Worm (Caenorhabditis elegans) whole organism, young adult: Measurements from ENCODE around the gene uncp-18.

ENCODE experiments used
- B0035.1 ChIP-seq: sonication (generic microtip); optimal IDR thresholded peaks from 2 replicates; lab custom pipeline; 2016; ENCODE audit warnings: missing genetic modification characterization, mild to moderate bottlenecking, missing compliant biosample characterization, missing genotype, missing genetic modification reagents
- B0336.3 ChIP-seq: fragments of 200-800 bp; sonication (Bioruptor generic); IDR thresholded peaks from 2 replicates; pipeline ENCODE4 v1.3.6; 2022; ENCODE audit warnings: missing genetic modification characterization, missing compliant biosample characterization
- C06A6.2 ChIP-seq: fragments of 200-800 bp; sonication (Bioruptor generic); conservative IDR thresholded peaks from 2 replicates; pipeline ENCODE4 v1.3.6; 2022; ENCODE audit warnings: missing genetic modification characterization, missing compliant biosample characterization
- C17E4.6 ChIP-seq: fragments of 200-800 bp; sonication (Bioruptor generic); IDR thresholded peaks from 2 replicates; pipeline ENCODE4 v1.3.6; 2022; ENCODE audit warnings: missing genetic modification reagents, missing genetic modification characterization, missing compliant biosample characterization
- F23B12.7 ChIP-seq: sonication (generic microtip); optimal IDR thresholded peaks from 2 replicates; lab custom pipeline; 2017; ENCODE audit warnings: missing genetic modification characterization, mild to moderate bottlenecking, missing compliant biosample characterization, antibody characterized with exemption, moderate library complexity; ENCODE audit not compliant: insufficient read depth
- F37B4.10 ChIP-seq: fragments of 200-800 bp; sonication (Bioruptor generic); IDR thresholded peaks from 2 replicates; pipeline ENCODE4 v1.3.6; 2022; ENCODE audit warnings: missing genetic modification characterization, missing compliant biosample characterization
- F49E8.2 ChIP-seq: sonication (generic microtip); optimal IDR thresholded peaks from 3 replicates; lab custom pipeline; 2017; ENCODE audit warnings: missing genetic modification characterization, mild to moderate bottlenecking, missing compliant biosample characterization, antibody characterized with exemption, moderate library complexity; ENCODE audit not compliant: insufficient read depth
- F55B11.4 ChIP-seq: sonication (generic microtip); optimal IDR thresholded peaks from 2 replicates; lab custom pipeline; 2016; ENCODE audit warnings: missing compliant biosample characterization, missing genetic modification characterization, borderline replicate concordance; ENCODE audit not compliant: insufficient read depth
- F57C9.4 ChIP-seq: sonication (generic microtip); optimal IDR thresholded peaks from 2 replicates; lab custom pipeline; 2017; ENCODE audit warnings: mild to moderate bottlenecking, missing genetic modification characterization, missing compliant biosample characterization
- Y53G8AR.9 ChIP-seq: fragments of 200-800 bp; sonication (Bioruptor generic); conservative IDR thresholded peaks from 2 replicates; pipeline ENCODE4 v1.3.6; 2022; ENCODE audit warnings: missing genetic modification reagents, missing genetic modification characterization, missing compliant biosample characterization
- Y79H2A.3 ChIP-seq: fragments of 200-800 bp; sonication (Bioruptor generic); conservative IDR thresholded peaks from 2 replicates; pipeline ENCODE4 v1.3.6; 2022; ENCODE audit warnings: missing genetic modification reagents, missing genetic modification characterization, missing compliant biosample characterization
- Y95B8A.8 ChIP-seq: fragments of 200-800 bp; sonication (Bioruptor generic); IDR thresholded peaks from 2 replicates; pipeline ENCODE4 v1.3.6; 2022; ENCODE audit warnings: missing genetic modification reagents, missing genetic modification characterization, missing compliant biosample characterization
- ZK185.1 ChIP-seq: sonication (generic microtip); optimal IDR thresholded peaks from 2 replicates; lab custom pipeline; 2016; ENCODE audit warnings: mild to moderate bottlenecking, missing genetic modification characterization, missing compliant biosample characterization; ENCODE audit not compliant: poor library complexity, severe bottlenecking
- ama-1 ChIP-seq, 3 experiments: fragments of 150-350 bp in 1 of 3; sonication (generic microtip) in 2 of 3; optimal IDR thresholded peaks; 2 replicates each; lab custom pipeline; 2014 to 2018; ENCODE audit warnings: missing biosample characterization in 2 of 3, missing genetic modification characterization in 2 of 3, missing genetic modification reagents in 2 of 3
- atf-7 ChIP-seq: sonication (generic microtip); optimal IDR thresholded peaks from 2 replicates; lab custom pipeline; 2017; ENCODE audit warnings: mild to moderate bottlenecking, missing genetic modification characterization, missing compliant biosample characterization
- attf-3 ChIP-seq: fragments of 200-800 bp; sonication (Bioruptor generic); conservative IDR thresholded peaks from 2 replicates; pipeline ENCODE4 v1.3.6; 2022; ENCODE audit warnings: missing genetic modification reagents, missing genetic modification characterization, missing compliant biosample characterization
- attf-6 ChIP-seq: fragments of 200-800 bp; sonication (Bioruptor generic); IDR thresholded peaks from 2 replicates; pipeline ENCODE4 v1.3.6; 2022; ENCODE audit warnings: missing genetic modification reagents, missing genetic modification characterization, missing compliant biosample characterization
- bed-1 ChIP-seq: fragments of 200-800 bp; sonication (Bioruptor generic); IDR thresholded peaks from 2 replicates; pipeline ENCODE4 v1.3.6; 2022; ENCODE audit warnings: missing genetic modification reagents, missing genetic modification characterization, missing compliant biosample characterization
- bed-2 ChIP-seq: fragments of 200-800 bp; sonication (Bioruptor generic); IDR thresholded peaks from 2 replicates; pipeline ENCODE4 v1.3.6; 2022; ENCODE audit warnings: missing genetic modification reagents, missing genetic modification characterization, missing compliant biosample characterization
- ccch-3 ChIP-seq: fragments of 200-800 bp; sonication (Bioruptor generic); optimal IDR thresholded peaks from 2 replicates; lab custom pipeline; 2018; ENCODE audit warnings: mild to moderate bottlenecking, missing genetic modification characterization, missing compliant biosample characterization
- cebp-1 ChIP-seq, 2 experiments: fragments of 200-800 bp in 1 of 2; sonication (Bioruptor generic) in 1 of 2; sonication (generic microtip) in 1 of 2; IDR thresholded peaks in 1 of 2; optimal IDR thresholded peaks in 1 of 2; 2 replicates each; pipeline versions ENCODE4 v1.3.6 to Lab custom; 2017 to 2022; ENCODE audit warnings: missing compliant biosample characterization in 2 of 2, missing genetic modification characterization in 2 of 2, mild to moderate bottlenecking in 1 of 2, missing genetic modification reagents in 1 of 2, moderate library complexity in 1 of 2
- ceh-27 ChIP-seq: fragments of 200-800 bp; sonication (Bioruptor generic); optimal IDR thresholded peaks from 2 replicates; lab custom pipeline; 2018; ENCODE audit warnings: mild to moderate bottlenecking, missing genetic modification characterization, moderate library complexity, missing compliant biosample characterization
- ceh-79 ChIP-seq: sonication (generic microtip); optimal IDR thresholded peaks from 2 replicates; lab custom pipeline; 2017; ENCODE audit warnings: mild to moderate bottlenecking, missing genetic modification characterization, missing compliant biosample characterization
- ceh-91 ChIP-seq: fragments of 200-800 bp; sonication (Bioruptor generic); IDR thresholded peaks from 2 replicates; pipeline ENCODE4 v1.3.6; 2022; ENCODE audit warnings: missing genetic modification reagents, missing genetic modification characterization, missing compliant biosample characterization
- chd-7 ChIP-seq: sonication (generic microtip); optimal IDR thresholded peaks from 2 replicates; lab custom pipeline; 2016; ENCODE audit warnings: mild to moderate bottlenecking, missing genetic modification characterization, moderate library complexity, missing compliant biosample characterization
- die-1 ChIP-seq: sonication (generic microtip); optimal IDR thresholded peaks from 2 replicates; lab custom pipeline; 2016; ENCODE audit warnings: missing genotype, mild to moderate bottlenecking, missing genetic modification characterization, missing compliant biosample characterization
- dpff-1 ChIP-seq: sonication (generic microtip); optimal IDR thresholded peaks from 2 replicates; lab custom pipeline; 2017; ENCODE audit warnings: mild to moderate bottlenecking, missing genetic modification characterization, missing compliant biosample characterization
- efl-1 ChIP-seq: fragments of 150-350 bp; optimal IDR thresholded peaks from 2 replicates; lab custom pipeline; 2014; ENCODE audit warnings: missing biosample characterization, missing genetic modification reagents, missing genetic modification characterization
- ets-4 ChIP-seq: fragments of 200-800 bp; sonication (Bioruptor generic); optimal IDR thresholded peaks from 2 replicates; lab custom pipeline; 2018; ENCODE audit warnings: mild to moderate bottlenecking, missing genetic modification characterization, missing compliant biosample characterization
- fkh-3 ChIP-seq: sonication (generic microtip); optimal IDR thresholded peaks from 2 replicates; lab custom pipeline; 2016; ENCODE audit warnings: mild to moderate bottlenecking, missing genetic modification characterization, missing compliant biosample characterization
- him-1 ChIP-seq: sonication (generic microtip); optimal IDR thresholded peaks from 2 replicates; lab custom pipeline; 2016; ENCODE audit warnings: missing genotype, missing genetic modification reagents, missing genetic modification characterization, missing compliant biosample characterization
- hmg-20 ChIP-seq: fragments of 200-800 bp; sonication (Bioruptor generic); IDR thresholded peaks from 2 replicates; pipeline ENCODE4 v1.3.6; 2022; ENCODE audit warnings: missing genetic modification reagents, missing genetic modification characterization, missing compliant biosample characterization
- hsf-1 ChIP-seq: fragments of 200-800 bp; sonication (Bioruptor generic); IDR thresholded peaks from 2 replicates; pipeline ENCODE4 v1.3.6; 2022; ENCODE audit warnings: missing genetic modification reagents, missing genetic modification characterization, missing compliant biosample characterization
- let-526 ChIP-seq: fragments of 200-800 bp; sonication (Bioruptor generic); IDR thresholded peaks from 2 replicates; pipeline ENCODE4 v1.3.6; 2022; ENCODE audit warnings: missing genetic modification reagents, missing genetic modification characterization, missing compliant biosample characterization
- lin-35 ChIP-seq, 3 experiments: fragments of 150-350 bp in 2 of 3; sonication (generic microtip) in 1 of 3; optimal IDR thresholded peaks; 2 replicates each; lab custom pipeline; 2014 to 2018; ENCODE audit warnings: missing biosample characterization in 3 of 3, missing genetic modification characterization in 3 of 3, missing genetic modification reagents in 3 of 3
- lir-1 ChIP-seq: fragments of 200-800 bp; sonication (Bioruptor generic); conservative IDR thresholded peaks from 2 replicates; pipeline ENCODE4 v1.3.6; 2022; ENCODE audit warnings: missing genetic modification reagents, missing genetic modification characterization, missing compliant biosample characterization
- lsl-1 ChIP-seq: fragments of 200-800 bp; sonication (Bioruptor generic); optimal IDR thresholded peaks from 2 replicates; lab custom pipeline; 2018; ENCODE audit warnings: mild to moderate bottlenecking, missing genetic modification characterization, moderate library complexity, missing compliant biosample characterization
- madf-6 ChIP-seq: fragments of 200-800 bp; sonication (Bioruptor generic); IDR thresholded peaks from 2 replicates; pipeline ENCODE4 v1.3.6; 2022; ENCODE audit warnings: missing genetic modification reagents, missing genetic modification characterization, missing compliant biosample characterization
- mcd-1 ChIP-seq: fragments of 200-800 bp; sonication (Bioruptor generic); IDR thresholded peaks from 2 replicates; pipeline ENCODE4 v1.3.6; 2022; ENCODE audit warnings: missing genetic modification reagents, missing genetic modification characterization, missing compliant biosample characterization
- mes-4 ChIP-seq: sonication (generic microtip); optimal IDR thresholded peaks from 2 replicates; lab custom pipeline; 2016; ENCODE audit warnings: missing genotype, missing genetic modification characterization, missing compliant biosample characterization
- nfya-1 ChIP-seq: sonication (generic microtip); optimal IDR thresholded peaks from 2 replicates; lab custom pipeline; 2017; ENCODE audit warnings: antibody characterized with exemption, missing compliant biosample characterization, missing genetic modification characterization, borderline replicate concordance; ENCODE audit not compliant: insufficient read depth
- snpc-4 ChIP-seq, 5 experiments: fragments of 150-350 bp in 1 of 5; sonication (generic microtip) in 4 of 5; optimal IDR thresholded peaks; 2 replicates each; lab custom pipeline; 2014 to 2018; ENCODE audit warnings: missing genetic modification characterization in 5 of 5, missing biosample characterization in 3 of 5, antibody characterized with exemption in 2 of 5, mild to moderate bottlenecking in 2 of 5, missing compliant biosample characterization in 2 of 5, missing genotype in 2 of 5, moderate library complexity in 2 of 5, missing genetic modification reagents in 1 of 5
- tbp1 ChIP-seq: fragments of 200-800 bp; sonication (Bioruptor generic); optimal IDR thresholded peaks from 2 replicates; lab custom pipeline; 2018; ENCODE audit warnings: mild to moderate bottlenecking, missing genetic modification characterization, missing compliant biosample characterization
- unc-130 ChIP-seq: sonication (generic microtip); optimal IDR thresholded peaks from 2 replicates; lab custom pipeline; 2016; ENCODE audit warnings: missing genetic modification reagents, missing genetic modification characterization, missing compliant biosample characterization
- unc-62 ChIP-seq: fragments of 150-350 bp; optimal IDR thresholded peaks from 2 replicates; lab custom pipeline; 2014; ENCODE audit warnings: missing biosample characterization, missing genetic modification reagents, missing genetic modification characterization
- zfh-2 ChIP-seq: fragments of 200-800 bp; sonication (Bioruptor generic); conservative IDR thresholded peaks from 2 replicates; pipeline ENCODE4 v1.3.6; 2022; ENCODE audit warnings: missing genetic modification reagents, missing genetic modification characterization, missing compliant biosample characterization
- ztf-3 ChIP-seq: fragments of 200-800 bp; sonication (Bioruptor generic); optimal IDR thresholded peaks from 2 replicates; lab custom pipeline; 2018; ENCODE audit warnings: mild to moderate bottlenecking, missing genetic modification characterization, missing compliant biosample characterization

The uncp-18 gene

DNA sequence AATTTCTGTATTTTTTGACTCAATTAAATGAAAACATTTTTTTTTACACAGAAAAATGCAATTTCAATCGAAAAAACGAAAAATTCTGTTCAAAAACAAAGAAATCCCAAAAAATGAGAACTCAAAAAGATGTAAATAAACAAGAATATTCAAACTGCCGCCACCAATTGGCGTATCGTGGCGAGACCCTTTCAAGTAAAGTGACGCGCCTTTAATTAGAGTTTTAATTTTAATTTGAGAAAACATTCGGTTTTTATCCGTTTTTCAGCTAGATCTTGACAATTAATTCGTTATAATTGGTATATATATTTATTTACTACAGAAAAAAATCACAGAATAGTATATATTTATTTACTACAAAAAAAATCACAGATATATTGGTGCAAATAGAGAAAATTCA lies 10.8 kb upstream of the uncp-18 start:
- TF ChIP-seq F49E8.2 (tag; lab: Kevin White, UChicago) (peak; percentile 66), bed-1 (GFP tag; lab: Robert Waterston, UW) (no peak), Y79H2A.3 (GFP tag; lab: Robert Waterston, UW) (no peak), unc-130 (GFP tag; lab: Kevin White, UChicago) (peak; percentile 52), chd-7 (tag; lab: Kevin White, UChicago) (no peak), cebp-1 (GFP tag; IDR thresholded peaks at IDR 0.05; lab: Robert Waterston, UW) (no peak), cebp-1 (tag; optimal IDR thresholded peaks at IDR 0.05; lab: Kevin White, UChicago) (no peak), ceh-27 (GFP tag; lab: Kevin White, UChicago) (no peak), B0035.1 (tag; lab: Kevin White, UChicago) (no peak), F37B4.10 (GFP tag; lab: Robert Waterston, UW) (no peak), F23B12.7 (tag; lab: Kevin White, UChicago) (no peak), him-1 (no peak), ztf-3 (GFP tag; lab: Kevin White, UChicago) (no peak), mcd-1 (GFP tag; lab: Robert Waterston, UW) (peak; percentile 15; the same call in 1 of the 2 replicates), lsl-1 (GFP tag; lab: Kevin White, UChicago) (peak; percentile 65), madf-6 (peak; percentile 67), C06A6.2 (GFP tag; lab: Robert Waterston, UW) (no peak), ZK185.1 (no peak), B0336.3 (GFP tag; lab: Robert Waterston, UW) (no peak), lin-35 (GFP tag; optimal IDR thresholded peaks at IDR 0.05; lab: Kevin White, UChicago) (no peak), atf-7 (tag; lab: Kevin White, UChicago) (no peak), tbp1 (GFP tag; lab: Kevin White, UChicago) (no peak), Y95B8A.8 (GFP tag; lab: Robert Waterston, UW) (no peak), ccch-3 (GFP tag; lab: Kevin White, UChicago) (no peak), bed-2 (GFP tag; lab: Robert Waterston, UW) (no peak), F55B11.4 (no peak), ama-1 (optimal IDR thresholded peaks at IDR 0.05; lab: Kevin White, UChicago) (no peak), ama-1 (GFP tag; optimal IDR thresholded peaks at IDR 0.05; lab: Kevin White, UChicago) (no peak), attf-6 (GFP tag; lab: Robert Waterston, UW) (no peak), hmg-20 (GFP tag; lab: Robert Waterston, UW) (no peak), hsf-1 (GFP tag; lab: Robert Waterston, UW) (no peak), ceh-79 (tag; lab: Kevin White, UChicago) (no peak), F57C9.4 (tag; lab: Kevin White, UChicago) (no peak), lir-1 (GFP tag; lab: Robert Waterston, UW) (no peak), nfya-1 (no peak), zfh-2 (GFP tag; lab: Robert Waterston, UW) (no peak), ets-4 (GFP tag; lab: Kevin White, UChicago) (no peak), fkh-3 (tag; lab: Kevin White, UChicago) (no peak), let-526 (GFP tag; lab: Robert Waterston, UW) (no peak), dpff-1 (tag; lab: Kevin White, UChicago) (no peak), efl-1 (GFP tag; lab: Kevin White, UChicago) (peak; percentile 91), mes-4 (tag; lab: Kevin White, UChicago) (no peak), C17E4.6 (GFP tag; lab: Robert Waterston, UW) (no peak), unc-62 (GFP tag; lab: Kevin White, UChicago) (no peak), Y53G8AR.9 (GFP tag; lab: Robert Waterston, UW) (no peak), die-1 (no peak), snpc-4 (GFP tag; optimal IDR thresholded peaks at IDR 0.05; lab: Kevin White, UChicago) (peak; percentile 2), snpc-4 (tag; optimal IDR thresholded peaks at IDR 0.05; lab: Kevin White, UChicago) (peak in 1 of 4 experiments; percentile 17), ceh-91 (GFP tag; lab: Robert Waterston, UW) (peak; percentile 41; the same call in 1 of the 2 replicates), attf-3 (GFP tag; lab: Robert Waterston, UW) (no peak)
